Fruit fly (Drosophila melanogaster) whole organism, embryonic: ENCODE measurements around the gene CG31463.
A peak's percentile ranks its signal among the peaks of the same experiment; 100 is the strongest.

Source experiments
- CG10267 ChIP-seq: fragments of 200-800 bp; sonication (Bioruptor generic); optimal IDR thresholded peaks from 2 replicates; lab custom pipeline; 2018; ENCODE audit warnings: missing biosample characterization, mild to moderate bottlenecking, missing genetic modification characterization, moderate library complexity
- CG12104 ChIP-seq: fragments of 200-800 bp; sonication (Bioruptor generic); optimal IDR thresholded peaks from 3 replicates; lab custom pipeline; 2016; ENCODE audit warnings: missing biosample characterization, missing genetic modification characterization
- CG12155 ChIP-seq: fragments of 200-800 bp; sonication (Bioruptor generic); optimal IDR thresholded peaks from 3 replicates; lab custom pipeline; 2016; ENCODE audit warnings: missing biosample characterization, missing genetic modification characterization
- CG12219 ChIP-seq: fragments of 200-800 bp; sonication (Bioruptor generic); optimal IDR thresholded peaks from 3 replicates; lab custom pipeline; 2018; ENCODE audit warnings: missing biosample characterization, mild to moderate bottlenecking, missing genetic modification characterization
- CG12236 ChIP-seq: fragments of 200-800 bp; sonication (Bioruptor generic); optimal IDR thresholded peaks from 2 replicates; lab custom pipeline; 2016; ENCODE audit warnings: missing biosample characterization, missing genetic modification characterization
- CG13287 ChIP-seq: fragments of 200-800 bp; sonication (Bioruptor generic); IDR thresholded peaks from 2 replicates; pipeline ENCODE4 v1.3.6; 2022; ENCODE audit warnings: missing biosample characterization, missing genetic modification characterization; ENCODE audit not compliant: partially characterized antibody
- CG13424 ChIP-seq: fragments of 200-800 bp; sonication (Bioruptor generic); optimal IDR thresholded peaks from 2 replicates; lab custom pipeline; 2019; ENCODE audit warnings: missing biosample characterization, mild to moderate bottlenecking, missing genetic modification characterization, moderate library complexity
- CG15479 ChIP-seq: fragments of 200-800 bp; sonication (Bioruptor generic); optimal IDR thresholded peaks from 3 replicates; lab custom pipeline; 2019; ENCODE audit warnings: missing biosample characterization, mild to moderate bottlenecking, missing genetic modification characterization, moderate library complexity
- CG15514 ChIP-seq: fragments of 200-800 bp; sonication (Bioruptor generic); optimal IDR thresholded peaks from 3 replicates; lab custom pipeline; 2017; ENCODE audit warnings: missing biosample characterization, missing genetic modification characterization, mild to moderate bottlenecking, moderate library complexity, missing genetic modification reagents
- CG17186 ChIP-seq: fragments of 200-800 bp; sonication (Bioruptor generic); optimal IDR thresholded peaks from 3 replicates; lab custom pipeline; 2017; ENCODE audit warnings: missing biosample characterization, missing genetic modification reagents, missing genetic modification characterization
- CG3847 ChIP-seq: fragments of 200-800 bp; sonication (Bioruptor generic); IDR thresholded peaks from 2 replicates; pipeline ENCODE4 v1.3.6; 2022; ENCODE audit warnings: missing biosample characterization, missing genetic modification characterization
- CHES-1-like ChIP-seq: fragments of 200-800 bp; sonication (Bioruptor generic); optimal IDR thresholded peaks from 2 replicates; lab custom pipeline; 2016; ENCODE audit warnings: missing biosample characterization, missing genetic modification characterization
- Deaf1 ChIP-seq: fragments of 200-800 bp; optimal IDR thresholded peaks from 3 replicates; lab custom pipeline; 2019; ENCODE audit warnings: missing biosample characterization, mild to moderate bottlenecking, missing genetic modification characterization, moderate library complexity
- Dfd ChIP-seq, 2 experiments: fragments of >200 bp; optimal IDR thresholded peaks; 2 replicates each; lab custom pipeline; 2017; ENCODE audit warnings: missing biosample characterization in 2 of 2, missing genetic modification characterization in 2 of 2
- Dll ChIP-seq: fragments of 200-800 bp; sonication (Bioruptor generic); IDR thresholded peaks from 4 replicates; pipeline ENCODE4 v1.3.6; 2022; ENCODE audit warnings: missing biosample characterization, missing genetic modification characterization; ENCODE audit not compliant: partially characterized antibody
- ERR ChIP-seq: fragments of 200-800 bp; sonication (Bioruptor generic); optimal IDR thresholded peaks from 2 replicates; lab custom pipeline; 2016; ENCODE audit warnings: missing biosample characterization, missing genetic modification characterization
- H15 ChIP-seq: fragments of 200-800 bp; sonication (Bioruptor generic); IDR thresholded peaks from 3 replicates; pipeline ENCODE4 v1.3.6; 2022; ENCODE audit warnings: missing biosample characterization, missing genetic modification characterization
- HLH4C ChIP-seq: fragments of 200-800 bp; sonication (Bioruptor generic); IDR thresholded peaks from 3 replicates; pipeline ENCODE4 v1.3.6; 2022; ENCODE audit warnings: missing biosample characterization, missing genetic modification characterization; ENCODE audit not compliant: partially characterized antibody
- HmgZ ChIP-seq: fragments of 200-800 bp; sonication (Bioruptor generic); optimal IDR thresholded peaks from 2 replicates; lab custom pipeline; 2018; ENCODE audit warnings: missing biosample characterization, mild to moderate bottlenecking, missing genetic modification characterization
- Hmr ChIP-seq: fragments of 200-800 bp; sonication (Bioruptor generic); optimal IDR thresholded peaks from 3 replicates; lab custom pipeline; 2017; ENCODE audit warnings: mild to moderate bottlenecking, missing biosample characterization, missing genetic modification reagents, missing genetic modification characterization
- Hr3 ChIP-seq: fragments of 200-800 bp; sonication (Bioruptor generic); optimal IDR thresholded peaks from 3 replicates; lab custom pipeline; 2016; ENCODE audit warnings: missing biosample characterization, missing genetic modification characterization
- Hr78 ChIP-seq, 2 experiments: fragments of 200-800 bp in 1 of 2; fragments of >200 bp in 1 of 2; sonication (Bioruptor generic) in 1 of 2; optimal IDR thresholded peaks; 2 replicates each; lab custom pipeline; 2017 to 2019; ENCODE audit warnings: missing biosample characterization in 2 of 2, missing genetic modification characterization in 2 of 2, mild to moderate bottlenecking in 1 of 2, moderate library complexity in 1 of 2
- MESR4 ChIP-seq: fragments of 200-800 bp; sonication (Bioruptor generic); optimal IDR thresholded peaks from 2 replicates; lab custom pipeline; 2018; ENCODE audit warnings: missing biosample characterization, mild to moderate bottlenecking, missing genetic modification characterization, moderate library complexity
- Med ChIP-seq: fragments of 200-800 bp; sonication (Bioruptor generic); peaks from one replicate; lab custom pipeline; 2016; ENCODE audit warnings: missing biosample characterization, missing genetic modification characterization, mild to moderate bottlenecking, inconsistent platforms, moderate library complexity
- Mes4 ChIP-seq: fragments of 200-800 bp; sonication (Bioruptor generic); optimal IDR thresholded peaks from 2 replicates; lab custom pipeline; 2016; ENCODE audit warnings: missing biosample characterization, missing genetic modification characterization
- Oli ChIP-seq: fragments of 200-800 bp; sonication (Bioruptor generic); optimal IDR thresholded peaks from 2 replicates; lab custom pipeline; 2018; ENCODE audit warnings: missing biosample characterization, mild to moderate bottlenecking, missing genetic modification characterization, moderate library complexity
- Rfx ChIP-seq: fragments of 200-800 bp; sonication (Bioruptor generic); IDR thresholded peaks from 2 replicates; pipeline ENCODE4 v1.3.6; 2022; ENCODE audit warnings: missing biosample characterization, missing genetic modification characterization
- Sin3A ChIP-seq: fragments of >200 bp; optimal IDR thresholded peaks from 2 replicates; lab custom pipeline; 2018
- Trl ChIP-seq, 3 experiments: fragments of >200 bp in 2 of 3; fragments of 200-800 bp in 1 of 3; sonication (Bioruptor generic) in 1 of 3; optimal IDR thresholded peaks; 2 replicates in 1 of 3; 3 replicates in 2 of 3; lab custom pipeline; 2016 to 2017; ENCODE audit warnings: missing biosample characterization in 1 of 3, missing genetic modification characterization in 1 of 3
- YL-1 ChIP-seq: fragments of 200-800 bp; sonication (Bioruptor generic); optimal IDR thresholded peaks from 3 replicates; lab custom pipeline; 2017; ENCODE audit warnings: missing biosample characterization, mild to moderate bottlenecking, missing genetic modification characterization
- bab2 ChIP-seq: fragments of 200-800 bp; sonication (Bioruptor generic); optimal IDR thresholded peaks from 2 replicates; lab custom pipeline; 2016; ENCODE audit warnings: missing biosample characterization, missing genetic modification characterization
- cato ChIP-seq: fragments of 200-800 bp; sonication (Bioruptor generic); optimal IDR thresholded peaks from 2 replicates; lab custom pipeline; 2016; ENCODE audit warnings: missing biosample characterization, missing genetic modification characterization, borderline replicate concordance
- crp ChIP-seq, 2 experiments: fragments of 200-800 bp; sonication (Bioruptor generic); optimal IDR thresholded peaks; 2 replicates in 1 of 2; 3 replicates in 1 of 2; lab custom pipeline; 2017; ENCODE audit warnings: missing biosample characterization in 2 of 2, missing genetic modification characterization in 2 of 2, mild to moderate bottlenecking in 1 of 2, moderate library complexity in 1 of 2
- hkb ChIP-seq, 2 experiments: fragments of 200-800 bp in 1 of 2; fragments of >200 bp in 1 of 2; sonication (Bioruptor generic) in 1 of 2; IDR thresholded peaks in 1 of 2; optimal IDR thresholded peaks in 1 of 2; 2 replicates each; pipeline versions ENCODE4 v1.3.6 to Lab custom; 2017 to 2022; ENCODE audit warnings: missing biosample characterization in 1 of 2, missing genetic modification characterization in 1 of 2
- inv ChIP-seq: fragments of 200-800 bp; sonication (Bioruptor generic); IDR thresholded peaks from 2 replicates; pipeline ENCODE4 v1.3.6; 2022; ENCODE audit warnings: missing biosample characterization, missing genetic modification characterization; ENCODE audit not compliant: partially characterized antibody
- lbe ChIP-seq: fragments of 200-800 bp; sonication (Bioruptor generic); optimal IDR thresholded peaks from 2 replicates; lab custom pipeline; 2016; ENCODE audit warnings: missing biosample characterization, mild to moderate bottlenecking, missing genetic modification characterization
- lmd ChIP-seq: fragments of 200-800 bp; sonication (Bioruptor generic); IDR thresholded peaks from 2 replicates; pipeline ENCODE4 v1.3.6; 2022; ENCODE audit warnings: missing biosample characterization, missing genetic modification characterization
- lola ChIP-seq, 3 experiments: fragments of >200 bp in 2 of 3; fragments of 200-800 bp in 1 of 3; sonication (Bioruptor generic) in 1 of 3; optimal IDR thresholded peaks; 2 replicates each; lab custom pipeline; 2017 to 2019; ENCODE audit warnings: missing biosample characterization in 3 of 3, missing genetic modification characterization in 3 of 3, mild to moderate bottlenecking in 1 of 3, moderate library complexity in 1 of 3
- oc ChIP-seq: fragments of 200-800 bp; sonication (Bioruptor generic); optimal IDR thresholded peaks from 2 replicates; lab custom pipeline; 2018; ENCODE audit warnings: missing biosample characterization, mild to moderate bottlenecking, missing genetic modification characterization, moderate library complexity
- onecut ChIP-seq: fragments of 200-800 bp; sonication (Bioruptor generic); IDR thresholded peaks from 2 replicates; pipeline ENCODE4 v1.3.6; 2022; ENCODE audit warnings: missing biosample characterization, missing genetic modification characterization
- pzg ChIP-seq: fragments of 200-800 bp; sonication (Bioruptor generic); optimal IDR thresholded peaks from 3 replicates; lab custom pipeline; 2018; ENCODE audit warnings: missing biosample characterization, mild to moderate bottlenecking, missing genetic modification characterization, moderate library complexity
- sna ChIP-seq: fragments of 200-800 bp; sonication (Bioruptor generic); IDR thresholded peaks from 2 replicates; pipeline ENCODE4 v1.3.6; 2022; ENCODE audit warnings: missing biosample characterization, missing genetic modification characterization; ENCODE audit not compliant: partially characterized antibody
- tin ChIP-seq: fragments of 200-800 bp; sonication (Bioruptor generic); optimal IDR thresholded peaks from 3 replicates; lab custom pipeline; 2016; ENCODE audit warnings: missing biosample characterization, missing genetic modification characterization
- tll ChIP-seq, 2 experiments: fragments of 200-800 bp in 1 of 2; fragments of >200 bp in 1 of 2; sonication (Bioruptor generic) in 1 of 2; optimal IDR thresholded peaks; 2 replicates each; lab custom pipeline; 2017 to 2019; ENCODE audit warnings: missing biosample characterization in 2 of 2, missing genetic modification characterization in 2 of 2, mild to moderate bottlenecking in 1 of 2, moderate library complexity in 1 of 2
- tna ChIP-seq: fragments of 200-800 bp; sonication (Bioruptor generic); IDR thresholded peaks from 2 replicates; pipeline ENCODE4 v1.3.6; 2022; ENCODE audit warnings: missing biosample characterization, missing genetic modification characterization; ENCODE audit not compliant: partially characterized antibody
- trem ChIP-seq: fragments of 200-800 bp; optimal IDR thresholded peaks from 3 replicates; lab custom pipeline; 2019; ENCODE audit warnings: missing biosample characterization, mild to moderate bottlenecking, missing genetic modification characterization, moderate library complexity
- wor ChIP-seq: fragments of 200-800 bp; sonication (Bioruptor generic); IDR thresholded peaks from 2 replicates; pipeline ENCODE4 v1.3.6; 2022; ENCODE audit warnings: missing biosample characterization, missing genetic modification characterization
- zen ChIP-seq: fragments of 200-800 bp; sonication (Bioruptor generic); optimal IDR thresholded peaks from 3 replicates; lab custom pipeline; 2018; ENCODE audit warnings: missing biosample characterization, mild to moderate bottlenecking, missing genetic modification characterization, moderate library complexity

The CG31463 gene

DNA sequence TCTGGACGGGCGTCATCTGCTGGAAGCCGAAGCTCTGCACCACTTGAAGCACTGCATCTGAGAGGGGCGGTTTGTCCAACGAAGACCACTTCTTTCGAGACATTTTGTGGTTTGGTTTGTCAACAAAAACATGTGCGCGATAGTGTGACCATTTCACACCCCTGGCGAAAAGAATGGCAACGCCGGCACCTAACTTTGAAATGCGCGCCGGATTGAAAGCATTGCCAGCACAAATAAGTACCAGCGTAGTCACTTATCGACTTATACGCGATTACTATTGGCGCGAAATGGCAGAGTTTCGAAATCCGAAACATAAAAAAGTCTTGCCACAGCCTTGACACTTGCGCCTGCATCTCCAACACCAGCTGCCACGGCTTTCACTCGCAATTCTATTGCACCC is 22.4 kb upstream of the CG31463 start, which contains the start of gene CG9630 (continued):
- peak; percentile 56 for TF ChIP-seq Sin3A
- TF ChIP-seq Deaf1 (tag; lab: Kevin White, UChicago): no peak
- no peak for TF ChIP-seq CG12236
- peak; percentile 87 for TF ChIP-seq CG15514
- peak; percentile 52 for TF ChIP-seq CG10267 (tag; lab: Kevin White, UChicago)
- TF ChIP-seq CHES-1-like (GFP tag; lab: Kevin White, UChicago): peak; percentile 36
- TF ChIP-seq Oli: no peak
- TF ChIP-seq CG13424 (tag; lab: Kevin White, UChicago): no peak
- TF ChIP-seq Dll: peak; percentile 70
- no peak for TF ChIP-seq Rfx (GFP tag; lab: Robert Waterston, UW)
- TF ChIP-seq oc (tag; lab: Kevin White, UChicago): peak; percentile 51
- no peak for TF ChIP-seq CG12104
- peak; percentile 80 for TF ChIP-seq CG13287
- TF ChIP-seq tll (GFP tag; optimal IDR thresholded peaks at IDR 0.05; lab: Kevin White, UChicago): peak in 1 of 2 experiments; percentile 32
- no peak for TF ChIP-seq Dfd (GFP tag; optimal IDR thresholded peaks at IDR 0.05; lab: Kevin White, UChicago)
- TF ChIP-seq YL-1: peak; percentile 59
- TF ChIP-seq sna: peak; percentile 71; the same call in 1 of the 2 replicates
- peak; percentile 54; the same call in 2 of the 3 replicates for TF ChIP-seq HLH4C
- no peak for TF ChIP-seq lola (GFP tag; optimal IDR thresholded peaks at IDR 0.05; lab: Kevin White, UChicago)
- peak; percentile 73 for TF ChIP-seq HmgZ
- TF ChIP-seq H15 (GFP tag; lab: Robert Waterston, UW): no peak
- TF ChIP-seq bab2 (GFP tag; lab: Kevin White, UChicago): no peak
- no peak for TF ChIP-seq Hr3 (GFP tag; lab: Kevin White, UChicago)
- peak in 1 of 2 experiments; percentile 77 for TF ChIP-seq crp (GFP tag; optimal IDR thresholded peaks at IDR 0.05; lab: Kevin White, UChicago)
- TF ChIP-seq pzg: peak; percentile 97
- TF ChIP-seq trem: peak; percentile 84
- no peak for TF ChIP-seq lbe (GFP tag; lab: Kevin White, UChicago)
- peak; percentile 87 for TF ChIP-seq Med (GFP tag; lab: Kevin White, UChicago)
- peak; percentile 48 for TF ChIP-seq hkb (optimal IDR thresholded peaks at IDR 0.05; lab: Kevin White, UChicago)
- TF ChIP-seq hkb (GFP tag; IDR thresholded peaks at IDR 0.05; lab: Robert Waterston, UW): no peak
- TF ChIP-seq CG3847 (GFP tag; lab: Robert Waterston, UW): peak; percentile 88
- no peak for TF ChIP-seq onecut
- TF ChIP-seq Hmr: no peak
- TF ChIP-seq zen (tag; lab: Kevin White, UChicago): peak; percentile 18
- no peak for TF ChIP-seq lmd
- TF ChIP-seq inv (GFP tag; lab: Robert Waterston, UW): peak; percentile 43; the same call in 1 of the 2 replicates
- no peak for TF ChIP-seq wor (GFP tag; lab: Robert Waterston, UW)
- TF ChIP-seq CG17186 (GFP tag; lab: Kevin White, UChicago): peak; percentile 93
- TF ChIP-seq Hr78 (GFP tag; optimal IDR thresholded peaks at IDR 0.05; lab: Kevin White, UChicago): no peak
- TF ChIP-seq CG12219 (GFP tag; lab: Kevin White, UChicago): no peak
- TF ChIP-seq CG12155 (GFP tag; lab: Kevin White, UChicago): no peak
- no peak for TF ChIP-seq tin (GFP tag; lab: Kevin White, UChicago)
- peak; percentile 31; the same call in 1 of the 2 replicates for TF ChIP-seq tna (GFP tag; lab: Robert Waterston, UW)
- TF ChIP-seq Mes4 (GFP tag; lab: Kevin White, UChicago): no peak
- no peak for TF ChIP-seq ERR (GFP tag; lab: Kevin White, UChicago)
- TF ChIP-seq cato: no peak
- no peak for TF ChIP-seq CG15479 (GFP tag; lab: Kevin White, UChicago)
- peak; percentile 77 for TF ChIP-seq MESR4 (GFP tag; lab: Kevin White, UChicago)
- TF ChIP-seq Trl (optimal IDR thresholded peaks at IDR 0.05; lab: Kevin White, UChicago): no peak
- no peak for TF ChIP-seq Trl (GFP tag; optimal IDR thresholded peaks at IDR 0.05; lab: Kevin White, UChicago)
